Fruit fly (Drosophila melanogaster) whole organism, embryonic: ENCODE results near the gene Bro.
A peak's percentile ranks its signal among the peaks of the same experiment; 100 is the strongest.

Experiments
- Atf6 ChIP-seq: fragments of 200-800 bp; sonication (Bioruptor generic); IDR thresholded peaks from 2 replicates; pipeline ENCODE4 v1.3.6; 2022; ENCODE audit warnings: missing biosample characterization, missing genetic modification characterization
- BtbVII ChIP-seq: fragments of 200-800 bp; sonication (Bioruptor generic); optimal IDR thresholded peaks from 3 replicates; lab custom pipeline; 2017; ENCODE audit warnings: missing biosample characterization, mild to moderate bottlenecking, missing genetic modification characterization
- CG10267 ChIP-seq: fragments of 200-800 bp; sonication (Bioruptor generic); optimal IDR thresholded peaks from 2 replicates; lab custom pipeline; 2018; ENCODE audit warnings: missing biosample characterization, mild to moderate bottlenecking, missing genetic modification characterization, moderate library complexity
- CG10543 ChIP-seq: fragments of 200-800 bp; sonication (Bioruptor generic); optimal IDR thresholded peaks from 3 replicates; lab custom pipeline; 2017; ENCODE audit warnings: missing biosample characterization, mild to moderate bottlenecking, missing genetic modification characterization, moderate library complexity
- CG10654 ChIP-seq: fragments of 200-800 bp; sonication (Bioruptor generic); optimal IDR thresholded peaks from 2 replicates; lab custom pipeline; 2016; ENCODE audit warnings: missing biosample characterization, missing genetic modification characterization
- CG12155 ChIP-seq: fragments of 200-800 bp; sonication (Bioruptor generic); optimal IDR thresholded peaks from 3 replicates; lab custom pipeline; 2016; ENCODE audit warnings: missing biosample characterization, missing genetic modification characterization
- CG12236 ChIP-seq: fragments of 200-800 bp; sonication (Bioruptor generic); optimal IDR thresholded peaks from 2 replicates; lab custom pipeline; 2016; ENCODE audit warnings: missing biosample characterization, missing genetic modification characterization
- CG1233 ChIP-seq: fragments of 200-800 bp; sonication (Bioruptor generic); optimal IDR thresholded peaks from 4 replicates; lab custom pipeline; 2018; ENCODE audit warnings: missing biosample characterization, mild to moderate bottlenecking, missing genetic modification characterization
- CG13894 ChIP-seq: fragments of 200-800 bp; sonication (Bioruptor generic); optimal IDR thresholded peaks from 3 replicates; lab custom pipeline; 2018; ENCODE audit warnings: missing biosample characterization, mild to moderate bottlenecking, missing genetic modification characterization, moderate library complexity
- CG14710 ChIP-seq: fragments of 200-800 bp; sonication (Bioruptor generic); optimal IDR thresholded peaks from 3 replicates; lab custom pipeline; 2019; ENCODE audit warnings: missing biosample characterization, mild to moderate bottlenecking, missing genetic modification characterization, moderate library complexity
- CG15514 ChIP-seq: fragments of 200-800 bp; sonication (Bioruptor generic); optimal IDR thresholded peaks from 3 replicates; lab custom pipeline; 2017; ENCODE audit warnings: missing biosample characterization, missing genetic modification characterization, mild to moderate bottlenecking, moderate library complexity, missing genetic modification reagents
- CG16815 ChIP-seq: fragments of 200-800 bp; sonication (Bioruptor generic); optimal IDR thresholded peaks from 3 replicates; lab custom pipeline; 2017; ENCODE audit warnings: missing biosample characterization, mild to moderate bottlenecking, missing genetic modification characterization
- CG17612 ChIP-seq: fragments of 200-800 bp; sonication (Bioruptor generic); IDR thresholded peaks from 2 replicates; pipeline ENCODE4 v1.3.6; 2022; ENCODE audit warnings: missing biosample characterization, missing genetic modification characterization
- CG17912 ChIP-seq: fragments of 200-800 bp; sonication (Bioruptor generic); optimal IDR thresholded peaks from 2 replicates; lab custom pipeline; 2018; ENCODE audit warnings: missing biosample characterization, mild to moderate bottlenecking, missing genetic modification characterization
- CG18599 ChIP-seq: fragments of 200-800 bp; sonication (Bioruptor generic); optimal IDR thresholded peaks from 3 replicates; lab custom pipeline; 2017; ENCODE audit warnings: missing biosample characterization, missing genetic modification characterization, mild to moderate bottlenecking, moderate library complexity, missing genetic modification reagents
- CG2120 ChIP-seq: fragments of 200-800 bp; sonication (Bioruptor generic); optimal IDR thresholded peaks from 3 replicates; lab custom pipeline; 2016; ENCODE audit warnings: missing biosample characterization, missing genetic modification characterization
- CG30403 ChIP-seq: fragments of 200-800 bp; sonication (Bioruptor generic); optimal IDR thresholded peaks from 3 replicates; lab custom pipeline; 2016; ENCODE audit warnings: missing biosample characterization, missing genetic modification characterization
- CG3407 ChIP-seq: fragments of 200-800 bp; sonication (Bioruptor generic); optimal IDR thresholded peaks from 2 replicates; lab custom pipeline; 2018; ENCODE audit warnings: missing biosample characterization, mild to moderate bottlenecking, missing genetic modification characterization
- CG3726 ChIP-seq: fragments of 200-800 bp; sonication (Bioruptor generic); IDR thresholded peaks from 3 replicates; pipeline ENCODE4, ENCODE4 v1.3.6; 2022; ENCODE audit warnings: missing biosample characterization, missing genetic modification characterization
- CG4404 ChIP-seq: fragments of 200-800 bp; sonication (Bioruptor generic); IDR thresholded peaks from 2 replicates; pipeline ENCODE4 v1.3.6; 2022; ENCODE audit warnings: missing biosample characterization, missing genetic modification characterization
- CG6765 ChIP-seq: fragments of 200-800 bp; sonication (Bioruptor generic); optimal IDR thresholded peaks from 3 replicates; lab custom pipeline; 2017; ENCODE audit warnings: missing biosample characterization, mild to moderate bottlenecking, missing genetic modification characterization
- CG9215 ChIP-seq: fragments of 200-800 bp; sonication (Bioruptor generic); IDR thresholded peaks from 2 replicates; pipeline ENCODE4 v1.3.6; 2022; ENCODE audit warnings: missing biosample characterization, missing genetic modification characterization
- Doc2 ChIP-seq: fragments of 200-800 bp; sonication (Bioruptor generic); IDR thresholded peaks from 2 replicates; pipeline ENCODE4 v1.3.6; 2022; ENCODE audit warnings: missing biosample characterization, missing genetic modification characterization
- Fer1 ChIP-seq: fragments of 200-800 bp; sonication (Bioruptor generic); optimal IDR thresholded peaks from 2 replicates; lab custom pipeline; 2017; ENCODE audit warnings: missing biosample characterization, mild to moderate bottlenecking, missing genetic modification characterization
- GATAe ChIP-seq: fragments of 200-800 bp; sonication (Bioruptor generic); conservative IDR thresholded peaks from 2 replicates; pipeline ENCODE4 v1.3.6; 2022; ENCODE audit warnings: missing biosample characterization, missing genetic modification characterization
- H2.0 ChIP-seq: fragments of 200-800 bp; sonication (Bioruptor generic); IDR thresholded peaks from 2 replicates; pipeline ENCODE4 v1.3.6; 2022; ENCODE audit warnings: missing biosample characterization, missing genetic modification characterization
- HmgD ChIP-seq: fragments of 200-800 bp; sonication (Bioruptor generic); optimal IDR thresholded peaks from 3 replicates; lab custom pipeline; 2016; ENCODE audit warnings: missing biosample characterization, missing genetic modification characterization
- NC2α ChIP-seq: fragments of 200-800 bp; sonication (Bioruptor generic); optimal IDR thresholded peaks from 2 replicates; lab custom pipeline; 2016; ENCODE audit warnings: missing biosample characterization, missing genetic modification characterization
- NK7.1 ChIP-seq: fragments of 200-800 bp; sonication (Bioruptor generic); optimal IDR thresholded peaks from 3 replicates; lab custom pipeline; 2016; ENCODE audit warnings: missing biosample characterization, missing genetic modification characterization
- Taf1 ChIP-seq: fragments of 200-800 bp; sonication (Bioruptor generic); IDR thresholded peaks from 2 replicates; pipeline ENCODE4 v1.3.6; 2022; ENCODE audit warnings: missing biosample characterization, missing genetic modification characterization
- Vsx1 ChIP-seq: fragments of 200-800 bp; sonication (Bioruptor generic); optimal IDR thresholded peaks from 2 replicates; lab custom pipeline; 2017; ENCODE audit warnings: missing biosample characterization, mild to moderate bottlenecking, missing genetic modification characterization, missing genetic modification reagents
- aop ChIP-seq: fragments of 200-800 bp; sonication (Bioruptor generic); IDR thresholded peaks from 2 replicates; pipeline ENCODE4 v1.3.6; 2022; ENCODE audit warnings: missing biosample characterization, missing genetic modification characterization
- bbx ChIP-seq: fragments of 200-800 bp; sonication (Bioruptor generic); IDR thresholded peaks from 2 replicates; pipeline ENCODE4 v1.3.6; 2022; ENCODE audit warnings: missing biosample characterization, missing genetic modification characterization; ENCODE audit not compliant: partially characterized antibody
- br ChIP-seq: fragments of >200 bp; optimal IDR thresholded peaks from 2 replicates; lab custom pipeline; 2017
- chinmo ChIP-seq: fragments of 200-800 bp; sonication (Bioruptor generic); IDR thresholded peaks from 4 replicates; pipeline ENCODE4 v1.3.6; 2022; ENCODE audit warnings: missing biosample characterization, missing genetic modification characterization; ENCODE audit not compliant: partially characterized antibody
- corto ChIP-seq: fragments of 200-800 bp; sonication (Bioruptor generic); optimal IDR thresholded peaks from 2 replicates; lab custom pipeline; 2016; ENCODE audit warnings: missing biosample characterization, mild to moderate bottlenecking, missing genetic modification characterization, moderate library complexity
- gcm ChIP-seq: fragments of 200-800 bp; sonication (Bioruptor generic); optimal IDR thresholded peaks from 2 replicates; lab custom pipeline; 2019; ENCODE audit warnings: missing biosample characterization, mild to moderate bottlenecking, missing genetic modification characterization, moderate library complexity
- gcm2 ChIP-seq: fragments of 200-800 bp; sonication (Bioruptor generic); optimal IDR thresholded peaks from 2 replicates; lab custom pipeline; 2016; ENCODE audit warnings: missing biosample characterization, missing genetic modification characterization
- gsb ChIP-seq: fragments of 200-800 bp; sonication (Bioruptor generic); IDR thresholded peaks from 2 replicates; pipeline ENCODE4 v1.3.6; 2022; ENCODE audit warnings: missing biosample characterization, missing genetic modification characterization
- knrl ChIP-seq: fragments of 200-800 bp; sonication (Bioruptor generic); IDR thresholded peaks from 3 replicates; pipeline ENCODE4 v1.3.6; 2022; ENCODE audit warnings: missing biosample characterization, missing genetic modification characterization; ENCODE audit not compliant: partially characterized antibody
- org-1 ChIP-seq: fragments of 200-800 bp; sonication (Bioruptor generic); optimal IDR thresholded peaks from 2 replicates; lab custom pipeline; 2017; ENCODE audit warnings: missing biosample characterization, missing genetic modification characterization
- pita ChIP-seq: fragments of 200-800 bp; sonication (Bioruptor generic); optimal IDR thresholded peaks from 2 replicates; lab custom pipeline; 2017; ENCODE audit warnings: missing biosample characterization, mild to moderate bottlenecking, missing genetic modification characterization
- pzg ChIP-seq: fragments of 200-800 bp; sonication (Bioruptor generic); optimal IDR thresholded peaks from 3 replicates; lab custom pipeline; 2018; ENCODE audit warnings: missing biosample characterization, mild to moderate bottlenecking, missing genetic modification characterization, moderate library complexity
- scrt ChIP-seq: fragments of 200-800 bp; sonication (Bioruptor generic); optimal IDR thresholded peaks from 2 replicates; lab custom pipeline; 2018; ENCODE audit warnings: missing biosample characterization, mild to moderate bottlenecking, missing genetic modification characterization, moderate library complexity
- seq ChIP-seq: fragments of 200-800 bp; sonication (Bioruptor generic); IDR thresholded peaks from 2 replicates; pipeline ENCODE4 v1.3.6; 2022; ENCODE audit warnings: missing biosample characterization, missing genetic modification characterization
- slbo ChIP-seq: fragments of 200-800 bp; sonication (Bioruptor generic); IDR thresholded peaks from 2 replicates; pipeline ENCODE4 v1.3.6; 2022; ENCODE audit warnings: missing biosample characterization, missing genetic modification characterization
- stwl ChIP-seq: fragments of 200-800 bp; sonication (Bioruptor generic); optimal IDR thresholded peaks from 3 replicates; lab custom pipeline; 2018; ENCODE audit warnings: missing biosample characterization, mild to moderate bottlenecking, missing genetic modification characterization, moderate library complexity
- sug ChIP-seq: fragments of 200-800 bp; optimal IDR thresholded peaks from 2 replicates; lab custom pipeline; 2019; ENCODE audit warnings: missing biosample characterization, mild to moderate bottlenecking, missing genetic modification characterization, moderate library complexity
- wdn ChIP-seq: fragments of 200-800 bp; sonication (Bioruptor generic); IDR thresholded peaks from 2 replicates; pipeline ENCODE4 v1.3.6; 2022; ENCODE audit warnings: missing biosample characterization, missing genetic modification characterization
- zf30C ChIP-seq: fragments of 200-800 bp; sonication (Bioruptor generic); optimal IDR thresholded peaks from 3 replicates; lab custom pipeline; 2018; ENCODE audit warnings: missing biosample characterization, mild to moderate bottlenecking, missing genetic modification characterization

The Bro gene

DNA sequence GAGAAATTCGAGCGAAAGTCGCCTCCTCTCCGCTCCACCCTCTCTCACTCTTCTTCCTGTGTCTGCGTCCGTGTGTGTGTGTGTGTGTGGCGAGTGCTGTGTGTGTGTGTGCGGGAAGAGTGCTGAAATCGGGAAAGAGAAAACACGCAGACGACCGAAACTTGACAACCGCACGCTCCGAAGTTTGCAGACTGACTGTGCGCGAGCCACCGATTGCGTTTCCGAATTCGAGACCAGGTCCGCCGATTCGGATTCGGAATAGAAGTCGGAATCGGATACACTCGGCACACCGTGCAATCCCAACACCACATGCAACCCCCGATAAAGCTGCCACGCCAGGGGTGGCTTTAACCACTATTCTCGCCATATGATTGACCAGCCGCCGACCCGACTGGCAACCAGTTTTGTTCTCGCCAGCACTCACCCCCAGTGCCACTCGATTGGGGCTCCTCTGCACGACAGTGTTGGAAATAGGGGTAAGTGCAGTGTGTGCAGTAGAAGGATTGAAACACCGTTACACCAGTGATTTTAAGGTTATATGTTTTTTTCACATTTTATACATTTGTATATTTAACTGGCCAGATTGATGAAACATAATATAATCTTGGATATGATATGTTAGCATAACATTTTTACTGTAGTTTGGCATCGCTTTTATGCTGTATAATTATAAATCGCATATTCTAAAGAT is 19.3 kb upstream of the Bro start, which contains the start of gene CG13928 (continued):
- TF ChIP-seq CG16815 (GFP tag; lab: Kevin White, UChicago) (no peak), sug (tag; lab: Kevin White, UChicago) (no peak), gcm (GFP tag; lab: Kevin White, UChicago) (no peak), aop (GFP tag; lab: Robert Waterston, UW) (no peak), CG4404 (GFP tag; lab: Robert Waterston, UW) (no peak), bbx (GFP tag; lab: Robert Waterston, UW) (no peak), H2.0 (no peak), CG18599 (GFP tag; lab: Kevin White, UChicago) (peak; percentile 34), slbo (GFP tag; lab: Robert Waterston, UW) (peak; percentile 12; the same call in 1 of the 2 replicates), CG10267 (peak; percentile 44), CG17612 (GFP tag; lab: Robert Waterston, UW) (no peak), CG15514 (GFP tag; lab: Kevin White, UChicago) (peak; percentile 21), CG30403 (no peak), stwl (no peak), NK7.1 (GFP tag; lab: Kevin White, UChicago) (no peak), CG2120 (GFP tag; lab: Kevin White, UChicago) (peak; percentile 10), gcm2 (no peak), NC2α (GFP tag; lab: Kevin White, UChicago) (no peak), CG13894 (tag; lab: Kevin White, UChicago) (peak; percentile 98), CG9215 (GFP tag; lab: Robert Waterston, UW) (no peak), GATAe (GFP tag; lab: Robert Waterston, UW) (no peak), Vsx1 (GFP tag; lab: Kevin White, UChicago) (no peak), gsb (GFP tag; lab: Robert Waterston, UW) (no peak), CG10654 (GFP tag; lab: Kevin White, UChicago) (no peak), CG6765 (GFP tag; lab: Kevin White, UChicago) (peak; percentile 1), HmgD (no peak), CG17912 (GFP tag; lab: Kevin White, UChicago) (no peak), Doc2 (GFP tag; lab: Robert Waterston, UW) (no peak), CG10543 (peak; percentile 19), br (lab: Kevin White, UChicago) (no peak), seq (GFP tag; lab: Robert Waterston, UW) (peak; percentile 75; the same call in 1 of the 2 replicates), Atf6 (GFP tag; lab: Robert Waterston, UW) (0 out of 2 replicates have a peak, but pooled peaks have one; percentile 5), CG3726 (GFP tag; lab: Robert Waterston, UW) (no peak), zf30C (no peak), Taf1 (GFP tag; lab: Robert Waterston, UW) (no peak), CG1233 (GFP tag; lab: Kevin White, UChicago) (no peak), pita (no peak), pzg (GFP tag; lab: Kevin White, UChicago) (peak; percentile 21), org-1 (GFP tag; lab: Kevin White, UChicago) (no peak), CG3407 (GFP tag; lab: Kevin White, UChicago) (no peak), scrt (GFP tag; lab: Kevin White, UChicago) (peak; percentile 42), corto (GFP tag; lab: Kevin White, UChicago) (no peak), Fer1 (GFP tag; lab: Kevin White, UChicago) (peak; percentile 40), wdn (no peak), CG14710 (no peak), CG12236 (GFP tag; lab: Kevin White, UChicago) (no peak), chinmo (GFP tag; lab: Robert Waterston, UW) (peak; percentile 73; the same call in 1 of the 4 replicates), BtbVII (GFP tag; lab: Kevin White, UChicago) (no peak), CG12155 (peak; percentile 14), knrl (GFP tag; lab: Robert Waterston, UW) (0 out of 3 replicates have a peak, but pooled peaks have one; percentile 11)
